Worm (Caenorhabditis elegans): Measurements from ENCODE around the gene mrpl-18.

- TF ChIP-seq fos-1 (tag; optimal IDR thresholded peaks at IDR 0.05) (no peak), lin-15B (tag; optimal IDR thresholded peaks at IDR 0.05) (no peak), zag-1 (tag; optimal IDR thresholded peaks at IDR 0.05) (no peak), unc-62 (GFP tag; optimal IDR thresholded peaks at IDR 0.05) (no peak), ceh-8 (GFP tag; optimal IDR thresholded peaks at IDR 0.05) (no peak), unc-86 (tag; optimal IDR thresholded peaks at IDR 0.05) (no peak), fkh-10 (GFP tag; optimal IDR thresholded peaks at IDR 0.05) (no peak), ztf-4 (tag; optimal IDR thresholded peaks at IDR 0.05) (no peak), swsn-7 (tag; optimal IDR thresholded peaks at IDR 0.05) (no peak), pqm-1 (tag; optimal IDR thresholded peaks at IDR 0.05) (no peak), nhr-11 (tag; optimal IDR thresholded peaks at IDR 0.05) (no peak), snpc-4 (tag; optimal IDR thresholded peaks at IDR 0.05) (no peak), aha-1 (tag; optimal IDR thresholded peaks at IDR 0.05) (no peak), jun-1 (tag; optimal IDR thresholded peaks at IDR 0.05) (no peak)
Observed at ce11 chrIII:8155166-8155565, 10.4 kb downstream of the mrpl-18 start, which contains the start of gene D2007.1.

Measured in whole organism, L1 larva.